Worm (Caenorhabditis elegans) whole organism, midembryonic: ENCODE measurements around the gene fbxl-1.

Experiments used
- flt-1 ChIP-seq: fragments of 200-800 bp; sonication (Bioruptor generic); IDR thresholded peaks from 2 replicates; pipeline ENCODE4 v1.3.6; 2022; ENCODE audit warnings: missing genetic modification characterization, missing compliant biosample characterization
- tab-1 ChIP-seq: fragments of 200-800 bp; sonication (Bioruptor generic); IDR thresholded peaks from 2 replicates; pipeline ENCODE4 v1.3.6; 2022; ENCODE audit warnings: missing genetic modification characterization, missing compliant biosample characterization

ce11 chrIII:8235880-8236279 is 8.2 kb downstream of the fbxl-1 start, which contains the start of gene C02F5.5:
- TF ChIP-seq flt-1 (GFP tag; lab: Robert Waterston, UW) (no peak), tab-1 (GFP tag; lab: Robert Waterston, UW) (no peak)
